Worm (Caenorhabditis elegans): ENCODE measurements around the gene F22E5.11.

- no peak for TF ChIP-seq egl-27 (tag; optimal IDR thresholded peaks at IDR 0.05)
- TF ChIP-seq R02D3.7 (tag; optimal IDR thresholded peaks at IDR 0.05), result no peak
- TF ChIP-seq elt-3 (tag; optimal IDR thresholded peaks at IDR 0.05), result no peak
- no peak for TF ChIP-seq unc-39 (tag; optimal IDR thresholded peaks at IDR 0.05)
Measured at ce11 chrII:2684208-2684607, 39.8 kb upstream of the F22E5.11 start, which contains the start of gene ceh-87.

All from whole organism, L2 larva.